Fruit fly (Drosophila melanogaster) whole organism, embryonic: Measurements from ENCODE around the gene CG32163.

Experiments used
- ATbp ChIP-seq: fragments of 200-800 bp; sonication (Bioruptor generic); optimal IDR thresholded peaks from 2 replicates; lab custom pipeline; 2017; ENCODE audit warnings: missing biosample characterization, mild to moderate bottlenecking, missing genetic modification characterization, missing genetic modification reagents
- CG10147 ChIP-seq: fragments of 200-800 bp; sonication (Bioruptor generic); optimal IDR thresholded peaks from 2 replicates; lab custom pipeline; 2019; ENCODE audit warnings: missing biosample characterization, mild to moderate bottlenecking, missing genetic modification characterization, moderate library complexity
- CG10267 ChIP-seq: fragments of 200-800 bp; sonication (Bioruptor generic); optimal IDR thresholded peaks from 2 replicates; lab custom pipeline; 2018; ENCODE audit warnings: missing biosample characterization, mild to moderate bottlenecking, missing genetic modification characterization, moderate library complexity
- CG11093 ChIP-seq: fragments of 200-800 bp; sonication (Bioruptor generic); IDR thresholded peaks from 3 replicates; pipeline ENCODE4 v1.3.6; 2022; ENCODE audit warnings: missing biosample characterization, missing genetic modification characterization
- CG11398 ChIP-seq: fragments of 200-800 bp; sonication (Bioruptor generic); optimal IDR thresholded peaks from 2 replicates; lab custom pipeline; 2016; ENCODE audit warnings: missing biosample characterization, missing genetic modification characterization
- CG12299 ChIP-seq: fragments of 200-800 bp; sonication (Bioruptor generic); optimal IDR thresholded peaks from 2 replicates; lab custom pipeline; 2018; ENCODE audit warnings: missing biosample characterization, mild to moderate bottlenecking, missing genetic modification characterization
- CG12391 ChIP-seq: fragments of 200-800 bp; sonication (Bioruptor generic); optimal IDR thresholded peaks from 3 replicates; lab custom pipeline; 2018; ENCODE audit warnings: missing biosample characterization, mild to moderate bottlenecking, missing genetic modification characterization, moderate library complexity
- CG12744 ChIP-seq: fragments of 200-800 bp; sonication (Bioruptor generic); optimal IDR thresholded peaks from 2 replicates; lab custom pipeline; 2016; ENCODE audit warnings: missing biosample characterization, missing genetic modification characterization
- CG12769 ChIP-seq: fragments of 200-800 bp; sonication (Bioruptor generic); optimal IDR thresholded peaks from 2 replicates; lab custom pipeline; 2019; ENCODE audit warnings: missing biosample characterization, mild to moderate bottlenecking, missing genetic modification characterization, moderate library complexity
- CG13894 ChIP-seq: fragments of 200-800 bp; sonication (Bioruptor generic); optimal IDR thresholded peaks from 3 replicates; lab custom pipeline; 2018; ENCODE audit warnings: missing biosample characterization, mild to moderate bottlenecking, missing genetic modification characterization, moderate library complexity
- CG15514 ChIP-seq: fragments of 200-800 bp; sonication (Bioruptor generic); optimal IDR thresholded peaks from 3 replicates; lab custom pipeline; 2017; ENCODE audit warnings: missing biosample characterization, missing genetic modification characterization, mild to moderate bottlenecking, moderate library complexity, missing genetic modification reagents
- CG16779 ChIP-seq: fragments of 200-800 bp; sonication (Bioruptor generic); IDR thresholded peaks from 2 replicates; pipeline ENCODE4 v1.3.6; 2022; ENCODE audit warnings: missing biosample characterization, missing genetic modification characterization
- CG16813 ChIP-seq: fragments of 200-800 bp; sonication (Bioruptor generic); IDR thresholded peaks from 3 replicates; pipeline ENCODE4 v1.3.6; 2022; ENCODE audit warnings: missing biosample characterization, missing genetic modification characterization; ENCODE audit not compliant: partially characterized antibody
- CG34422 ChIP-seq: fragments of 200-800 bp; sonication (Bioruptor generic); IDR thresholded peaks from 3 replicates; pipeline ENCODE4 v1.3.6; 2022; ENCODE audit warnings: missing biosample characterization, missing genetic modification characterization
- CG5180 ChIP-seq: fragments of 200-800 bp; sonication (Bioruptor generic); optimal IDR thresholded peaks from 3 replicates; lab custom pipeline; 2017; ENCODE audit warnings: missing biosample characterization, missing genetic modification characterization, mild to moderate bottlenecking, moderate library complexity, missing genetic modification reagents
- CG8089 ChIP-seq: fragments of 200-800 bp; sonication (Bioruptor generic); optimal IDR thresholded peaks from 3 replicates; lab custom pipeline; 2016; ENCODE audit warnings: missing biosample characterization, missing genetic modification characterization
- CG8388 ChIP-seq: fragments of 200-800 bp; sonication (Bioruptor generic); optimal IDR thresholded peaks from 2 replicates; lab custom pipeline; 2019; ENCODE audit warnings: missing biosample characterization, mild to moderate bottlenecking, missing genetic modification characterization, moderate library complexity
- CG8944 ChIP-seq: fragments of 200-800 bp; sonication (Bioruptor generic); optimal IDR thresholded peaks from 3 replicates; lab custom pipeline; 2016; ENCODE audit warnings: missing biosample characterization, missing genetic modification characterization
- CG9437 ChIP-seq: fragments of 200-800 bp; sonication (Bioruptor generic); optimal IDR thresholded peaks from 2 replicates; lab custom pipeline; 2018; ENCODE audit warnings: missing biosample characterization, mild to moderate bottlenecking, missing genetic modification characterization
- D19A ChIP-seq: fragments of 200-800 bp; optimal IDR thresholded peaks from 3 replicates; lab custom pipeline; 2019; ENCODE audit warnings: missing biosample characterization, mild to moderate bottlenecking, missing genetic modification characterization, moderate library complexity
- Dfd ChIP-seq, 2 experiments: fragments of >200 bp; optimal IDR thresholded peaks; 2 replicates each; lab custom pipeline; 2017; ENCODE audit warnings: missing biosample characterization in 2 of 2, missing genetic modification characterization in 2 of 2
- Eip74EF ChIP-seq, 2 experiments: fragments of 200-800 bp in 1 of 2; fragments of >200 bp in 1 of 2; sonication (Bioruptor generic) in 1 of 2; optimal IDR thresholded peaks; 2 replicates each; lab custom pipeline; 2017 to 2019; ENCODE audit warnings: missing biosample characterization in 2 of 2, missing genetic modification characterization in 2 of 2, mild to moderate bottlenecking in 1 of 2, moderate library complexity in 1 of 2
- Gug ChIP-seq: fragments of 200-800 bp; sonication (Bioruptor generic); IDR thresholded peaks from 4 replicates; pipeline ENCODE4 v1.3.6; 2022; ENCODE audit warnings: missing biosample characterization, missing genetic modification characterization
- HHEX ChIP-seq: fragments of 200-800 bp; sonication (Bioruptor generic); optimal IDR thresholded peaks from 3 replicates; lab custom pipeline; 2017; ENCODE audit warnings: missing biosample characterization, mild to moderate bottlenecking, missing genetic modification characterization, missing genetic modification reagents
- Hey ChIP-seq: fragments of 200-800 bp; sonication (Bioruptor generic); optimal IDR thresholded peaks from 3 replicates; lab custom pipeline; 2018; ENCODE audit warnings: missing biosample characterization, mild to moderate bottlenecking, missing genetic modification characterization
- Max ChIP-seq: fragments of 200-800 bp; sonication (Bioruptor generic); optimal IDR thresholded peaks from 2 replicates; lab custom pipeline; 2016; ENCODE audit warnings: missing biosample characterization, mild to moderate bottlenecking, missing genetic modification characterization
- Med ChIP-seq: fragments of 200-800 bp; sonication (Bioruptor generic); peaks from one replicate; lab custom pipeline; 2016; ENCODE audit warnings: missing biosample characterization, missing genetic modification characterization, mild to moderate bottlenecking, inconsistent platforms, moderate library complexity
- Meics ChIP-seq: fragments of 200-800 bp; sonication (Bioruptor generic); optimal IDR thresholded peaks from 2 replicates; lab custom pipeline; 2017; ENCODE audit warnings: missing biosample characterization, mild to moderate bottlenecking, missing genetic modification characterization
- Mrtf ChIP-seq: fragments of 200-800 bp; sonication (Bioruptor generic); IDR thresholded peaks from 3 replicates; pipeline ENCODE4 v1.3.6; 2022; ENCODE audit warnings: missing biosample characterization, missing genetic modification characterization
- Pdp1 ChIP-seq, 2 experiments: fragments of 200-800 bp; sonication (Bioruptor generic); optimal IDR thresholded peaks; 3 replicates each; lab custom pipeline; 2016; ENCODE audit warnings: missing biosample characterization in 2 of 2, missing genetic modification characterization in 2 of 2, mild to moderate bottlenecking in 1 of 2, moderate library complexity in 1 of 2
- Taf1 ChIP-seq: fragments of 200-800 bp; sonication (Bioruptor generic); IDR thresholded peaks from 2 replicates; pipeline ENCODE4 v1.3.6; 2022; ENCODE audit warnings: missing biosample characterization, missing genetic modification characterization
- Tbp ChIP-seq: fragments of >200 bp; optimal IDR thresholded peaks from 2 replicates; lab custom pipeline; 2018; ENCODE audit warnings: missing biosample characterization, missing genetic modification characterization
- Trl ChIP-seq, 3 experiments: fragments of >200 bp in 2 of 3; fragments of 200-800 bp in 1 of 3; sonication (Bioruptor generic) in 1 of 3; optimal IDR thresholded peaks; 2 replicates in 1 of 3; 3 replicates in 2 of 3; lab custom pipeline; 2016 to 2017; ENCODE audit warnings: missing biosample characterization in 1 of 3, missing genetic modification characterization in 1 of 3
- Usf ChIP-seq: fragments of 200-800 bp; sonication (Bioruptor generic); optimal IDR thresholded peaks from 2 replicates; lab custom pipeline; 2017; ENCODE audit warnings: missing genotype, missing biosample characterization, missing genetic modification characterization
- ash1 ChIP-seq: fragments of 200-800 bp; sonication (Bioruptor generic); optimal IDR thresholded peaks from 2 replicates; lab custom pipeline; 2018; ENCODE audit warnings: missing biosample characterization, mild to moderate bottlenecking, missing genetic modification characterization
- ato ChIP-seq: fragments of 200-800 bp; sonication (Bioruptor generic); IDR thresholded peaks from 2 replicates; pipeline ENCODE4 v1.3.6; 2022; ENCODE audit warnings: missing biosample characterization, missing genetic modification characterization; ENCODE audit not compliant: partially characterized antibody
- bab2 ChIP-seq: fragments of 200-800 bp; sonication (Bioruptor generic); optimal IDR thresholded peaks from 2 replicates; lab custom pipeline; 2016; ENCODE audit warnings: missing biosample characterization, missing genetic modification characterization
- caup ChIP-seq: fragments of 200-800 bp; sonication (Bioruptor generic); optimal IDR thresholded peaks from 3 replicates; lab custom pipeline; 2017; ENCODE audit warnings: missing biosample characterization, mild to moderate bottlenecking, missing genetic modification characterization, moderate library complexity; ENCODE audit not compliant: severe bottlenecking
- chm ChIP-seq: fragments of 200-800 bp; sonication (Bioruptor generic); IDR thresholded peaks from 2 replicates; pipeline ENCODE4 v1.3.6; 2022; ENCODE audit warnings: missing biosample characterization, missing genetic modification characterization
- dimm ChIP-seq: fragments of 200-800 bp; sonication (Bioruptor generic); IDR thresholded peaks from 2 replicates; pipeline ENCODE4 v1.3.6; 2022; ENCODE audit warnings: missing biosample characterization, missing genetic modification characterization
- ftz-f1 ChIP-seq: fragments of 200-800 bp; sonication (Bioruptor generic); optimal IDR thresholded peaks from 2 replicates; lab custom pipeline; 2016; ENCODE audit warnings: missing biosample characterization, missing genetic modification characterization
- grau ChIP-seq: fragments of 200-800 bp; optimal IDR thresholded peaks from 3 replicates; lab custom pipeline; 2019; ENCODE audit warnings: missing biosample characterization, mild to moderate bottlenecking, missing genetic modification characterization, moderate library complexity
- gro ChIP-seq: fragments of 200-800 bp; sonication (Bioruptor generic); optimal IDR thresholded peaks from 2 replicates; lab custom pipeline; 2016; ENCODE audit warnings: missing biosample characterization, missing genetic modification characterization
- ind ChIP-seq: fragments of 200-800 bp; sonication (Bioruptor generic); optimal IDR thresholded peaks from 3 replicates; lab custom pipeline; 2016; ENCODE audit warnings: missing biosample characterization, missing genetic modification characterization
- knrl ChIP-seq: fragments of 200-800 bp; sonication (Bioruptor generic); IDR thresholded peaks from 3 replicates; pipeline ENCODE4 v1.3.6; 2022; ENCODE audit warnings: missing biosample characterization, missing genetic modification characterization; ENCODE audit not compliant: partially characterized antibody
- sens-2 ChIP-seq: fragments of 200-800 bp; sonication (Bioruptor generic); IDR thresholded peaks from 2 replicates; pipeline ENCODE4 v1.3.6; 2022; ENCODE audit warnings: missing biosample characterization, missing genetic modification characterization
- shn ChIP-seq: fragments of 200-800 bp; sonication (Bioruptor generic); optimal IDR thresholded peaks from 3 replicates; lab custom pipeline; 2016; ENCODE audit warnings: missing biosample characterization, missing genetic modification characterization
- slou ChIP-seq: fragments of 200-800 bp; sonication (Bioruptor generic); optimal IDR thresholded peaks from 3 replicates; lab custom pipeline; 2016; ENCODE audit warnings: missing biosample characterization, missing genetic modification characterization
- trh ChIP-seq: fragments of 200-800 bp; sonication (Bioruptor generic); optimal IDR thresholded peaks from 2 replicates; lab custom pipeline; 2016; ENCODE audit warnings: missing biosample characterization, missing genetic modification characterization
- tup ChIP-seq: fragments of 200-800 bp; sonication (Bioruptor generic); optimal IDR thresholded peaks from 2 replicates; lab custom pipeline; 2016; ENCODE audit warnings: missing biosample characterization, mild to moderate bottlenecking, missing genetic modification characterization, moderate library complexity

Gene CG32163

dm6 chr3L:16572208-16572607 is 14.7 kb upstream of the CG32163 start (continued):
- TF ChIP-seq CG12744 (GFP tag; lab: Kevin White, UChicago) (no peak), CG12769 (peak; percentile 17), ash1 (GFP tag; lab: Kevin White, UChicago) (no peak), sens-2 (GFP tag; lab: Robert Waterston, UW) (no peak), CG16779 (GFP tag; lab: Robert Waterston, UW) (no peak), HHEX (GFP tag; lab: Kevin White, UChicago) (peak; percentile 17), dimm (GFP tag; lab: Robert Waterston, UW) (no peak), slou (GFP tag; lab: Kevin White, UChicago) (no peak), CG12391 (no peak), gro (peak; percentile 56), CG12299 (tag; lab: Kevin White, UChicago) (no peak), CG9437 (GFP tag; lab: Kevin White, UChicago) (no peak), ato (GFP tag; lab: Robert Waterston, UW) (no peak), Dfd (GFP tag; optimal IDR thresholded peaks at IDR 0.05; lab: Kevin White, UChicago) (no peak), Mrtf (GFP tag; lab: Robert Waterston, UW) (no peak), shn (GFP tag; lab: Kevin White, UChicago) (no peak), CG5180 (GFP tag; lab: Kevin White, UChicago) (no peak), Taf1 (GFP tag; lab: Robert Waterston, UW) (no peak), CG10267 (tag; lab: Kevin White, UChicago) (no peak), CG15514 (GFP tag; lab: Kevin White, UChicago) (no peak), CG16813 (no peak), Pdp1 (GFP tag; optimal IDR thresholded peaks at IDR 0.05; lab: Kevin White, UChicago) (peak in 1 of 2 experiments; percentile 75), chm (GFP tag; lab: Robert Waterston, UW) (peak; percentile 79; the same call in 1 of the 2 replicates), ATbp (no peak), Hey (no peak), CG13894 (no peak), Trl (optimal IDR thresholded peaks at IDR 0.05; lab: Kevin White, UChicago) (peak; percentile 60 to 81), Trl (GFP tag; optimal IDR thresholded peaks at IDR 0.05; lab: Kevin White, UChicago) (no peak), Gug (GFP tag; lab: Robert Waterston, UW) (no peak), bab2 (GFP tag; lab: Kevin White, UChicago) (no peak), CG8944 (GFP tag; lab: Kevin White, UChicago) (no peak), CG11093 (GFP tag; lab: Robert Waterston, UW) (no peak), D19A (no peak), CG8388 (GFP tag; lab: Kevin White, UChicago) (no peak), tup (GFP tag; lab: Kevin White, UChicago) (no peak), knrl (GFP tag; lab: Robert Waterston, UW) (no peak), Med (GFP tag; lab: Kevin White, UChicago) (peak; percentile 70), Tbp (no peak), Usf (GFP tag; lab: Kevin White, UChicago) (no peak), ftz-f1 (GFP tag; lab: Kevin White, UChicago) (no peak), Meics (no peak), trh (no peak), CG11398 (GFP tag; lab: Kevin White, UChicago) (no peak), CG34422 (GFP tag; lab: Robert Waterston, UW) (no peak), Max (GFP tag; lab: Kevin White, UChicago) (no peak), grau (tag; lab: Kevin White, UChicago) (peak; percentile 11), Eip74EF (GFP tag; optimal IDR thresholded peaks at IDR 0.05; lab: Kevin White, UChicago) (no peak), CG10147 (GFP tag; lab: Kevin White, UChicago) (no peak), CG8089 (GFP tag; lab: Kevin White, UChicago) (no peak), caup (peak; percentile 2), ind (no peak)
